Worm (Caenorhabditis elegans) whole organism, L4 larva: ENCODE data around the gene H20J04.4.

Experiments
- D1046.2 ChIP-seq: fragments of 200-800 bp; sonication (Bioruptor generic); IDR thresholded peaks from 2 replicates; pipeline ENCODE4 v1.3.6; 2022; ENCODE audit warnings: missing genetic modification characterization, missing compliant biosample characterization
- R02D3.7 ChIP-seq: fragments of 150-350 bp; sonication (generic microtip); optimal IDR thresholded peaks from 3 replicates; lab custom pipeline; 2014; ENCODE audit warnings: missing biosample characterization, missing genetic modification characterization
- T20F7.1 ChIP-seq: fragments of 200-800 bp; sonication (Bioruptor generic); optimal IDR thresholded peaks from 2 replicates; lab custom pipeline; 2018; ENCODE audit warnings: mild to moderate bottlenecking, missing genetic modification characterization, missing compliant biosample characterization
- aha-1 ChIP-seq: fragments of 150-350 bp; peaks from one replicate; lab custom pipeline; 2014; ENCODE audit warnings: missing biosample characterization, missing genetic modification characterization
- ama-1 ChIP-seq: fragments of 150-350 bp; optimal IDR thresholded peaks from 2 replicates; lab custom pipeline; 2014; ENCODE audit warnings: inconsistent platforms, mixed read lengths
- arid-1 ChIP-seq: fragments of 200-800 bp; sonication (Bioruptor generic); conservative IDR thresholded peaks from 2 replicates; pipeline ENCODE4 v1.3.6; 2022; ENCODE audit warnings: missing genetic modification reagents, missing genetic modification characterization, missing compliant biosample characterization
- ceh-20 ChIP-seq: fragments of 200-800 bp; sonication (Bioruptor generic); IDR thresholded peaks from 2 replicates; pipeline ENCODE4 v1.3.6; 2022; ENCODE audit warnings: missing genetic modification reagents, missing genetic modification characterization, missing compliant biosample characterization
- ceh-28 ChIP-seq: fragments of 150-350 bp; optimal IDR thresholded peaks from 2 replicates; lab custom pipeline; 2014; ENCODE audit warnings: missing biosample characterization, missing genetic modification reagents, missing genetic modification characterization
- ceh-44 ChIP-seq: fragments of 200-800 bp; sonication (Bioruptor generic); IDR thresholded peaks from 2 replicates; pipeline ENCODE4 v1.3.6; 2022; ENCODE audit warnings: missing genetic modification reagents, missing genetic modification characterization, missing compliant biosample characterization
- ceh-62 ChIP-seq: sonication (generic microtip); optimal IDR thresholded peaks from 2 replicates; lab custom pipeline; 2017; ENCODE audit warnings: missing biosample characterization, missing genetic modification characterization
- daf-12 ChIP-seq: fragments of 150-350 bp; optimal IDR thresholded peaks from 2 replicates; lab custom pipeline; 2014; ENCODE audit warnings: missing biosample characterization, missing genetic modification reagents, missing genetic modification characterization
- daf-19 ChIP-seq: fragments of 200-800 bp; sonication (Bioruptor generic); conservative IDR thresholded peaks from 2 replicates; pipeline ENCODE4 v1.3.6; 2022; ENCODE audit warnings: missing genetic modification characterization, missing compliant biosample characterization
- daf-8 ChIP-seq: fragments of 200-800 bp; sonication (Bioruptor generic); IDR thresholded peaks from 2 replicates; pipeline ENCODE4 v1.3.6; 2022; ENCODE audit warnings: missing genetic modification characterization, missing compliant biosample characterization
- dmd-6 ChIP-seq: fragments of 200-800 bp; sonication (Bioruptor generic); IDR thresholded peaks from 2 replicates; pipeline ENCODE4 v1.3.6; 2022; ENCODE audit warnings: missing genetic modification reagents, missing genetic modification characterization, missing compliant biosample characterization
- dmd-9 ChIP-seq: fragments of 200-800 bp; sonication (Bioruptor generic); IDR thresholded peaks from 2 replicates; pipeline ENCODE4 v1.3.6; 2022; ENCODE audit warnings: missing genetic modification reagents, missing genetic modification characterization, missing compliant biosample characterization
- duxl-1 ChIP-seq: sonication (generic microtip); optimal IDR thresholded peaks from 2 replicates; lab custom pipeline; 2016; ENCODE audit warnings: mild to moderate bottlenecking, missing genetic modification characterization, moderate library complexity, missing compliant biosample characterization; ENCODE audit not compliant: poor library complexity
- egl-43 ChIP-seq: fragments of 200-800 bp; sonication (Bioruptor generic); IDR thresholded peaks from 2 replicates; pipeline ENCODE4 v1.3.6; 2022; ENCODE audit warnings: missing genetic modification reagents, missing genetic modification characterization, missing compliant biosample characterization
- hif-1 ChIP-seq, 2 experiments: sonication (generic microtip); optimal IDR thresholded peaks; 2 replicates each; lab custom pipeline; 2016 to 2017; ENCODE audit warnings: missing compliant biosample characterization in 2 of 2, missing genetic modification characterization in 2 of 2, missing genetic modification reagents in 2 of 2, missing genotype in 2 of 2, mild to moderate bottlenecking in 1 of 2
- hlh-11 ChIP-seq: fragments of 200-800 bp; sonication (Bioruptor generic); optimal IDR thresholded peaks from 2 replicates; lab custom pipeline; 2018; ENCODE audit warnings: mild to moderate bottlenecking, missing genetic modification characterization, missing compliant biosample characterization
- hlh-30 ChIP-seq: sonication (generic microtip); optimal IDR thresholded peaks from 2 replicates; lab custom pipeline; 2017; ENCODE audit warnings: antibody characterized with exemption, mild to moderate bottlenecking, missing genetic modification characterization, missing compliant biosample characterization; ENCODE audit not compliant: insufficient read depth
- hmg-1.1 ChIP-seq: fragments of 200-800 bp; sonication (Bioruptor generic); IDR thresholded peaks from 2 replicates; pipeline ENCODE4 v1.3.6; 2022; ENCODE audit warnings: missing genetic modification reagents, missing genetic modification characterization, missing compliant biosample characterization
- jun-1 ChIP-seq: fragments of 150-350 bp; optimal IDR thresholded peaks from 2 replicates; lab custom pipeline; 2014; ENCODE audit warnings: missing biosample characterization, missing genetic modification reagents, missing genetic modification characterization
- lin-38 ChIP-seq: fragments of 200-800 bp; sonication (Bioruptor generic); IDR thresholded peaks from 2 replicates; pipeline ENCODE4 v1.3.6; 2022; ENCODE audit warnings: missing genetic modification reagents, missing genetic modification characterization, missing compliant biosample characterization
- lir-3 ChIP-seq: sonication (generic microtip); optimal IDR thresholded peaks from 2 replicates; lab custom pipeline; 2016; ENCODE audit warnings: mild to moderate bottlenecking, missing genetic modification characterization, missing compliant biosample characterization
- madf-5 ChIP-seq, 2 experiments: fragments of 200-800 bp; sonication (Bioruptor generic); IDR thresholded peaks; 2 replicates each; pipeline ENCODE4 v1.3.6; 2022; ENCODE audit warnings: missing compliant biosample characterization in 2 of 2, missing genetic modification characterization in 2 of 2
- mdt-29 ChIP-seq: fragments of 200-800 bp; sonication (Bioruptor generic); IDR thresholded peaks from 2 replicates; pipeline ENCODE4 v1.3.6; 2022; ENCODE audit warnings: missing genetic modification reagents, missing genetic modification characterization, missing compliant biosample characterization
- mxl-3 ChIP-seq: fragments of 200-800 bp; sonication (Bioruptor generic); optimal IDR thresholded peaks from 2 replicates; lab custom pipeline; 2018; ENCODE audit warnings: mild to moderate bottlenecking, missing genetic modification characterization, missing compliant biosample characterization
- nhr-102 ChIP-seq: sonication (generic microtip); optimal IDR thresholded peaks from 2 replicates; lab custom pipeline; 2016; ENCODE audit warnings: mild to moderate bottlenecking, missing genetic modification characterization, moderate library complexity, missing compliant biosample characterization
- nhr-11 ChIP-seq: fragments of 150-350 bp; optimal IDR thresholded peaks from 2 replicates; lab custom pipeline; 2014; ENCODE audit warnings: missing biosample characterization, missing genetic modification characterization
- nhr-28 ChIP-seq: fragments of 150-350 bp; optimal IDR thresholded peaks from 2 replicates; lab custom pipeline; 2014; ENCODE audit warnings: missing biosample characterization, missing genetic modification characterization
- nhr-41 ChIP-seq: fragments of 200-800 bp; sonication (Bioruptor generic); IDR thresholded peaks from 2 replicates; pipeline ENCODE4 v1.3.6; 2022; ENCODE audit warnings: missing genetic modification reagents, missing genetic modification characterization, missing compliant biosample characterization
- nhr-42 ChIP-seq: fragments of 200-800 bp; sonication (Bioruptor generic); IDR thresholded peaks from 2 replicates; pipeline ENCODE4 v1.3.6; 2022; ENCODE audit warnings: missing genetic modification characterization, missing compliant biosample characterization
- nhr-77 ChIP-seq: fragments of 150-350 bp; optimal IDR thresholded peaks from 2 replicates; lab custom pipeline; 2014; ENCODE audit warnings: missing biosample characterization, missing genetic modification characterization
- rbr-2 ChIP-seq: sonication (generic microtip); optimal IDR thresholded peaks from 2 replicates; lab custom pipeline; 2016; ENCODE audit warnings: missing genotype, missing genetic modification characterization, missing compliant biosample characterization
- spr-1 ChIP-seq: sonication (generic microtip); optimal IDR thresholded peaks from 2 replicates; lab custom pipeline; 2016; ENCODE audit warnings: mild to moderate bottlenecking, missing genetic modification characterization, missing compliant biosample characterization
- spr-3 ChIP-seq: fragments of 200-800 bp; sonication (Bioruptor generic); optimal IDR thresholded peaks from 2 replicates; lab custom pipeline; 2018; ENCODE audit warnings: mild to moderate bottlenecking, missing genetic modification characterization, missing compliant biosample characterization
- tag-97 ChIP-seq: fragments of 200-800 bp; sonication (Bioruptor generic); IDR thresholded peaks from 2 replicates; pipeline ENCODE4 v1.3.6; 2022; ENCODE audit warnings: missing genetic modification characterization, missing compliant biosample characterization
- tra-1 ChIP-seq: fragments of 200-800 bp; sonication (Bioruptor generic); IDR thresholded peaks from 2 replicates; pipeline ENCODE4 v1.3.6; 2022; ENCODE audit warnings: missing genetic modification reagents, missing genetic modification characterization, missing compliant biosample characterization
- unc-130 ChIP-seq: sonication (generic microtip); optimal IDR thresholded peaks from 2 replicates; lab custom pipeline; 2016; ENCODE audit warnings: missing genetic modification reagents, missing genetic modification characterization, missing compliant biosample characterization
- unc-39 ChIP-seq: sonication (generic microtip); optimal IDR thresholded peaks from 2 replicates; lab custom pipeline; 2017; ENCODE audit warnings: missing biosample characterization, missing genetic modification characterization
- unc-62 ChIP-seq, 3 experiments: fragments of 150-350 bp in 1 of 3; sonication (generic microtip); optimal IDR thresholded peaks in 2 of 3; peaks in 1 of 3; 1 replicate in 1 of 3; 2 replicates in 2 of 3; lab custom pipeline; 2014 to 2017; ENCODE audit warnings: missing biosample characterization in 3 of 3, missing genetic modification characterization in 3 of 3, missing genetic modification reagents in 3 of 3, missing genotype in 1 of 3
- zfp-2 ChIP-seq: sonication (generic microtip); optimal IDR thresholded peaks from 2 replicates; lab custom pipeline; 2016; ENCODE audit warnings: mild to moderate bottlenecking, missing genetic modification characterization, missing compliant biosample characterization
- zip-11 ChIP-seq: fragments of 200-800 bp; sonication (Bioruptor generic); IDR thresholded peaks from 2 replicates; pipeline ENCODE4 v1.3.6; 2022; ENCODE audit warnings: missing genetic modification characterization, missing compliant biosample characterization
- ztf-7 ChIP-seq: fragments of 150-350 bp; optimal IDR thresholded peaks from 2 replicates; lab custom pipeline; 2014; ENCODE audit warnings: missing biosample characterization, missing genetic modification characterization

The H20J04.4 gene

DNA sequence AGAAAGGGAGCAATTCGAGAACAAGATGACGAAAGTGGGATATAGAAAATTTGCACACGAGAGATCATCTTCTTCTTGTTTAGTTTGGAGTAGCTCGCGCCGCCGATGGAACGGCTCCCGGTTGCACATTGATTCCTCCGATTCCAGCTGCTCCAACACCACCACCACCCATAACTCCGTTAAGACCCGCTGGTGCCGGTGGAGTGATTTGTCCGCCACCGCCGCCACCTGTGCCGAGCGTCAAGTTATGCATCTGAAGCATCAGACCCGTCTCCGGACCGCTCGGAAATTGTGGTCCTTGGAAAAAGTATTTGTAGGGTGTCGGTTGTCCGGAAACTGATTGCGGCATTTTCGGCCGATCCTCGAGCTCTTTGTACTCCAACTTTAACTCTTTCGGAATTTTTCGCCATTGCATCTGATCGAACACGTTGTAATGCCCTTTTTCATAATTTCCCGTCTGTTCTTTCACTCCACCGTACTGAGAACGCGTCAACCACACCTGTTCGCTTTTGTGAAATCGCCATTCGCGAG, 44.1 kb downstream of the H20J04.4 start (continued):
- no peak for TF ChIP-seq jun-1 (tag; lab: Kevin White, UChicago)
- TF ChIP-seq nhr-28 (tag; lab: Kevin White, UChicago), result no peak
- no peak for TF ChIP-seq daf-8 (GFP tag; lab: Robert Waterston, UW)
- no peak for TF ChIP-seq unc-130 (GFP tag; lab: Kevin White, UChicago)
- no peak for TF ChIP-seq ceh-20
- no peak for TF ChIP-seq daf-19 (GFP tag; lab: Robert Waterston, UW)
- no peak for TF ChIP-seq arid-1 (GFP tag; lab: Robert Waterston, UW)
- no peak for TF ChIP-seq ceh-62 (tag; lab: Kevin White, UChicago)
- no peak for TF ChIP-seq nhr-41 (GFP tag; lab: Robert Waterston, UW)
- TF ChIP-seq ceh-44 (GFP tag; lab: Robert Waterston, UW), result no peak
- TF ChIP-seq hif-1 (tag; optimal IDR thresholded peaks at IDR 0.05; lab: Kevin White, UChicago), result no peak
- no peak for TF ChIP-seq duxl-1 (tag; lab: Kevin White, UChicago)
- TF ChIP-seq tag-97, result no peak
- no peak for TF ChIP-seq spr-1
- TF ChIP-seq aha-1 (tag; lab: Kevin White, UChicago), result peak; percentile 70
- TF ChIP-seq tra-1 (GFP tag; lab: Robert Waterston, UW), result no peak
- 0 out of 2 replicates have a peak, but pooled peaks have one; percentile 61 for TF ChIP-seq dmd-9 (GFP tag; lab: Robert Waterston, UW)
- TF ChIP-seq D1046.2 (GFP tag; lab: Robert Waterston, UW), result 0 out of 2 replicates have a peak, but pooled peaks have one; percentile 54

DNA sequence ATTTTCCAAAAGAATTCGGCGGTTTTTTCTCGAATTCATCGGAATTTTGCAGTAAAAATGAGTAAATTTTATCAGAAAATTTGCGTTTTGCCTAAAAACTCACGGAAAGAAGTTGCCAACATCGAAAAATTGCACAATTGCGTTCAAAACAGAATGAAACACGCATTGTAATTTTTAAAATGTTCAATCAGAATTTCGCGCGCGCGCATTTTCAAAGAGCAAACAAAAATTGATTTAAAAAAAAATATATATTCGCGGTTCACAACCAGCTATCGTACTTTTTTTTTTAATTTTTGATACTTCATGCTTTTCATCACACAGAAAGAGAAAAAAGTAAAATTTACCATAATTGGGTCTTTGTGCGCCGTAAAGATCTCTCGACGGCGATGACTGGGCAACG, 46.1 kb downstream of the H20J04.4 start:
- no peak for TF ChIP-seq daf-19 (GFP tag; lab: Robert Waterston, UW)
- TF ChIP-seq D1046.2 (GFP tag; lab: Robert Waterston, UW), result 0 out of 2 replicates have a peak, but pooled peaks have one; percentile 29

DNA sequence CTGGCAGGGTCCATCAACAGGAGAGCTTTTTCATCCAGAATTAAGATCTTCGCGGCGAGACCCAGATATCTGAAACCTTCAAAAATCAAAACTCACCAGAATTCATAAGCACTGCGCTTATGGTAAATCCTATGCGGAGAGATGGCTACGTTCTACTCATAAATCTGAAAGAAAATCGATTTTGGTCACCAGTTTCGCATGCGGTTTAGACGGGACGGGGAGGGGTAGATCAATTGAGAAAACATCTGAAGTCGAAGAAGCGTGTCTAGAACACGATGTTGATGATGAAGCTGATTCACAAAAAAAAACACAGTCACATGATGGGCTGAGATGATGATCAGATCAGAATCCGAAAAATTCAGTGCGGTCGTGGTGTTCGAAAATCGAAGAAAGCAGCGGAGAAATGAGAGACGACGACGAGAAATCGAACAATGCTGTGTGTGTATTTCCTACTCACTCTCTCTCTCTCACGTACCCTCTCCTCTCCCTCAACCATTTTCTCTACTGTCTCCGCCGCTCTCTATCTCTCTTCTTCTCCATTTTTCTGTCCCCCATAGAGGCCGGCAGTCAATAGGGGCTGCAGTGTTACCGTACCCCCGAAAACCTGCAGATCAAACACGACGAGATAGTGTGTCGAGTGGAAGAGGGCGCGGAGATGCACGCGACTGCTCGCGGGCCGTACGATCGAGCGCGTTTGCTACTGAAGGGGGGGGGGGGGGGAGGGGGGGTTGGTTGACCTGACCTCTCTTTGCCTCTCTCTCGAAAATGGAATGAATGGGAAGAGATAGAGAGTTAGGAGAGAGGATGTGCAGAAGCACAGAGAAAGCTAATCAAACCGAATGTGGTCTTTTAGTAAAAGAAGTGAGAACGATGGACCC, 47.7 kb downstream of the H20J04.4 start, which contains the start of gene ntl-2:
Gene ntl-2, minus strand, starts transcription at position 171 of the 878 bp plus-strand sequence.
- TF ChIP-seq nhr-102 (tag; lab: Kevin White, UChicago) (peak; percentile 79), aha-1 (tag; lab: Kevin White, UChicago) (peak; percentile 98), unc-39 (tag; lab: Kevin White, UChicago) (no peak), hmg-1.1 (peak; percentile 93), ztf-7 (peak; percentile 53), rbr-2 (tag; lab: Kevin White, UChicago) (peak; percentile 94), hlh-30 (tag; lab: Kevin White, UChicago) (peak; percentile 92), mdt-29 (peak; percentile 53; the same call in 1 of the 2 replicates), dmd-6 (GFP tag; lab: Robert Waterston, UW) (peak; percentile 90), mxl-3 (GFP tag; lab: Kevin White, UChicago) (peak; percentile 96), hif-1 (tag; optimal IDR thresholded peaks at IDR 0.05; lab: Kevin White, UChicago) (peak; percentile 20 to 95), madf-5 (GFP tag; IDR thresholded peaks at IDR 0.05; lab: Robert Waterston, UW) (peak in 1 of 2 experiments; percentile 93; a peak in 2 of 4 replicates), R02D3.7 (tag; lab: Kevin White, UChicago) (no peak), hlh-11 (tag; lab: Kevin White, UChicago) (peak; percentile 99), zfp-2 (tag; lab: Kevin White, UChicago) (peak; percentile 76), T20F7.1 (GFP tag; lab: Kevin White, UChicago) (peak; percentile 73), ceh-28 (tag; lab: Kevin White, UChicago) (peak; percentile 71), nhr-11 (tag; lab: Kevin White, UChicago) (peak; percentile 90), unc-62 (GFP tag; optimal IDR thresholded peaks at IDR 0.05 in 1 of 2; lab: Kevin White, UChicago) (peak in 1 of 2 experiments; percentile 96), unc-62 (tag; optimal IDR thresholded peaks at IDR 0.05; lab: Kevin White, UChicago) (no peak), spr-3 (GFP tag; lab: Kevin White, UChicago) (peak; percentile 90), lir-3 (tag; lab: Kevin White, UChicago) (no peak), unc-130 (GFP tag; lab: Kevin White, UChicago) (no peak), nhr-42 (GFP tag; lab: Robert Waterston, UW) (peak; percentile 90), nhr-77 (tag; lab: Kevin White, UChicago) (peak; percentile 93), ama-1 (lab: Kevin White, UChicago) (peak; percentile 10), lin-38 (peak; percentile 95), daf-12 (tag; lab: Kevin White, UChicago) (no peak), zip-11 (GFP tag; lab: Robert Waterston, UW) (no peak), egl-43 (GFP tag; lab: Robert Waterston, UW) (peak; percentile 87)
